Worm (Caenorhabditis elegans): ENCODE data around the gene nlp-78.

The nlp-78 gene

DNA sequence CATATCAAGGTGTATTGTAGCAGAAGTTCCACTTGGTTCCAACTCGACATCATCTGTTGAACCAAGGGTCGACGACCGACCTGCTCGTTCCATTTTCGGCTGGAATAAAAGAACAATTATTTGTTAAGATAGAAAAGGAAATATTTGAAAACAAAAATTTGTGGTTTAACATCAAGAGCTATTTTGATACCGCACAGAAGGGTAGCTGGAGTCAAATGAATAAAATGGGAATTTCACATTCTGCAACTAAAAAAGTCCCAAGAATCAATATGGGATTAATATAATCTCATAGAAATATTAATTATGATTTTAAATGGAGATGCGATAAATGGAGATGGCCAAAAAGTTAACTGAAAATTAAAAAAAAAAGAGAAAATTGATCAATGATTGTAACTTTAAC is 37.5 kb upstream of the nlp-78 start, which contains the start of gene clh-5:
Gene clh-5 (minus strand): TSS at position 101 of the 400 bp plus-strand sequence.
- TF ChIP-seq hlh-17 (GFP tag; optimal IDR thresholded peaks at IDR 0.05; ENCODE audit: borderline replicate concordance) (no peak), pag-3 (tag; optimal IDR thresholded peaks at IDR 0.05; ENCODE audit: borderline replicate concordance, insufficient read depth) (no peak), lin-14 (GFP tag; optimal IDR thresholded peaks at IDR 0.05) (no peak), nhr-76 (tag; optimal IDR thresholded peaks at IDR 0.05) (no peak), elt-2 (tag; optimal IDR thresholded peaks at IDR 0.05) (no peak), egl-27 (tag; optimal IDR thresholded peaks at IDR 0.05) (no peak), fkh-8 (tag; optimal IDR thresholded peaks at IDR 0.05) (no peak), snu-23 (GFP tag; optimal IDR thresholded peaks at IDR 0.05) (no peak), ztf-11 (tag; optimal IDR thresholded peaks at IDR 0.05) (no peak)

DNA sequence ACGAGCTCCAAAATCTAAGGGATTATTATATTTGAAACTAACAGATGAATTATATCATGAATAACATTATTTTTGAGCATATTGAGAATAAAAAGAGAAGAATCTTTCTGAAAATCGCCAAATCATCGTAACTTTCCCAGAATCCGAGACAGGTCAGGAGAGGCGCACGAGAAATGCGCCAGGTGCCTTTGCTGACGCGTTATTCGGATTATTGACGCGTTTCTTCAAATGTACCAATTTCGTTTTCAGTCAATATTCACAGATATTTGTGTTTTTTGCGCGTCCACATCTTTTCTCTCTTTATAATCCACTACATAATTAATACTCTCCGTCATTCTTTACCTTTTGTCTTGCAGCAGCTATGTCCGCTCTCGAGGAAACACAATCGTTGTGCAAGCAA is 37.0 kb upstream of the nlp-78 start, which contains the start of gene T24H10.1:
Gene T24H10.1 (plus strand): TSS at position 355 of the 400 bp plus-strand sequence.
- TF ChIP-seq snpc-4 (tag; optimal IDR thresholded peaks at IDR 0.05) (peak; percentile 64), irx-1 (tag; optimal IDR thresholded peaks at IDR 0.05) (peak; percentile 75), tlp-1 (tag; optimal IDR thresholded peaks at IDR 0.05) (no peak), vab-15 (tag; optimal IDR thresholded peaks at IDR 0.05) (no peak), nhr-12 (tag; optimal IDR thresholded peaks at IDR 0.05) (no peak), zag-1 (tag; optimal IDR thresholded peaks at IDR 0.05) (no peak), dpl-1 (GFP tag; optimal IDR thresholded peaks at IDR 0.05) (peak; percentile 71 to 82 (median 81)), F16B12.6 (tag; optimal IDR thresholded peaks at IDR 0.05) (peak; percentile 58), ama-1 (optimal IDR thresholded peaks at IDR 0.05) (no peak), ets-5 (GFP tag; IDR thresholded peaks at IDR 0.05) (no peak), nhr-76 (tag; optimal IDR thresholded peaks at IDR 0.05) (no peak), jun-1 (tag; optimal IDR thresholded peaks at IDR 0.05) (peak; percentile 38), efl-1 (optimal IDR thresholded peaks at IDR 0.05) (peak; percentile 71 to 85), efl-1 (GFP tag; optimal IDR thresholded peaks at IDR 0.05 in 1 of 2) (peak; percentile 76 to 98), Y116A8C.19 (tag; optimal IDR thresholded peaks at IDR 0.05; ENCODE audit: borderline replicate concordance) (no peak), nhr-20 (tag; optimal IDR thresholded peaks at IDR 0.05) (peak; percentile 80), unc-98 (GFP tag; IDR thresholded peaks at IDR 0.05) (no peak), fos-1 (tag; optimal IDR thresholded peaks at IDR 0.05) (no peak), efl-3 (GFP tag; optimal IDR thresholded peaks at IDR 0.05) (no peak), C16A3.4 (tag; optimal IDR thresholded peaks at IDR 0.05) (peak; percentile 68), zip-4 (GFP tag; optimal IDR thresholded peaks at IDR 0.05) (peak; percentile 8), skn-1 (tag; optimal IDR thresholded peaks at IDR 0.05) (peak; percentile 64), alr-1 (tag; optimal IDR thresholded peaks at IDR 0.05; ENCODE audit: borderline replicate concordance) (no peak), elt-2 (tag; optimal IDR thresholded peaks at IDR 0.05) (peak; percentile 11), hlh-17 (GFP tag; optimal IDR thresholded peaks at IDR 0.05; ENCODE audit: borderline replicate concordance) (no peak), nhr-90 (tag; optimal IDR thresholded peaks at IDR 0.05; ENCODE audit: poor library complexity) (peak; percentile 81), hpl-2 (GFP tag; optimal IDR thresholded peaks at IDR 0.05) (peak; percentile 17), fkh-8 (tag; optimal IDR thresholded peaks at IDR 0.05) (peak; percentile 23), mdl-1 (tag; optimal IDR thresholded peaks at IDR 0.05) (peak in 1 of 2 experiments; percentile 20), lin-13 (GFP tag; optimal IDR thresholded peaks at IDR 0.05) (peak; percentile 45), ceh-8 (GFP tag; optimal IDR thresholded peaks at IDR 0.05) (peak; percentile 38), swsn-7 (tag; optimal IDR thresholded peaks at IDR 0.05) (peak; percentile 81), C04F5.9 (tag; optimal IDR thresholded peaks at IDR 0.05) (peak; percentile 45), unc-62 (GFP tag; optimal IDR thresholded peaks at IDR 0.05) (no peak), nhr-71 (tag; optimal IDR thresholded peaks at IDR 0.05) (peak; percentile 88), tbx-2 (tag; optimal IDR thresholded peaks at IDR 0.05) (peak; percentile 71), grh-1 (GFP tag; IDR thresholded peaks at IDR 0.05) (peak; percentile 54), unc-30 (tag; optimal IDR thresholded peaks at IDR 0.05) (no peak), lin-39 (tag; optimal IDR thresholded peaks at IDR 0.05) (peak; percentile 45), mef-2 (tag; optimal IDR thresholded peaks at IDR 0.05) (peak; percentile 25), pqm-1 (tag; optimal IDR thresholded peaks at IDR 0.05) (no peak), nhr-84 (tag; optimal IDR thresholded peaks at IDR 0.05) (no peak), lsy-2 (tag; optimal IDR thresholded peaks at IDR 0.05) (peak; percentile 80), ces-1 (GFP tag; optimal IDR thresholded peaks at IDR 0.05) (no peak), pag-3 (tag; optimal IDR thresholded peaks at IDR 0.05; ENCODE audit: borderline replicate concordance, insufficient read depth) (peak; percentile 20), aha-1 (tag; optimal IDR thresholded peaks at IDR 0.05) (no peak)
